Fruit fly (Drosophila melanogaster) whole organism, wandering third instar larva: ENCODE results near the gene CG10650.

ENCODE experiments used
- Abd-B ChIP-seq: fragments of >200 bp; optimal IDR thresholded peaks from 2 replicates; lab custom pipeline; 2017; ENCODE audit warnings: missing biosample characterization, missing genetic modification characterization
- CG32264 ChIP-seq: fragments of 200-800 bp; sonication (Bioruptor generic); optimal IDR thresholded peaks from 2 replicates; lab custom pipeline; 2016; ENCODE audit warnings: missing biosample characterization, missing genetic modification characterization
- CG9705 ChIP-seq: fragments of 200-800 bp; sonication (Bioruptor generic); optimal IDR thresholded peaks from 2 replicates; lab custom pipeline; 2018; ENCODE audit warnings: missing biosample characterization, mild to moderate bottlenecking, missing genetic modification characterization
- CrebA ChIP-seq: fragments of 200-800 bp; sonication (Bioruptor generic); optimal IDR thresholded peaks from 2 replicates; lab custom pipeline; 2016; ENCODE audit warnings: missing biosample characterization, mild to moderate bottlenecking, missing genetic modification characterization, borderline replicate concordance
- Dfd ChIP-seq: fragments of >200 bp; optimal IDR thresholded peaks from 2 replicates; lab custom pipeline; 2017; ENCODE audit warnings: missing biosample characterization, missing genetic modification characterization
- Dif ChIP-seq: fragments of 200-275, 200-300 bp; sonication (Bioruptor generic); optimal IDR thresholded peaks from 2 replicates; lab custom pipeline; 2018; ENCODE audit warnings: missing biosample characterization, missing genetic modification characterization; ENCODE audit not compliant: partially characterized antibody
- GATAd ChIP-seq: sonication (Bioruptor generic); optimal IDR thresholded peaks from 2 replicates; lab custom pipeline; 2016; ENCODE audit warnings: missing biosample characterization, missing genetic modification characterization
- HLH106 ChIP-seq: fragments of 200-800 bp; optimal IDR thresholded peaks from 3 replicates; lab custom pipeline; 2019; ENCODE audit warnings: missing biosample characterization, mild to moderate bottlenecking, missing genetic modification characterization, moderate library complexity
- Hnf4 ChIP-seq: fragments of 200-800 bp; sonication (Bioruptor generic); optimal IDR thresholded peaks from 2 replicates; lab custom pipeline; 2016; ENCODE audit warnings: missing biosample characterization, mild to moderate bottlenecking, missing genetic modification characterization
- Hr78 ChIP-seq: fragments of >200 bp; optimal IDR thresholded peaks from 2 replicates; lab custom pipeline; 2017; ENCODE audit warnings: missing biosample characterization, missing genetic modification characterization
- Hr83 ChIP-seq: fragments of 200-300 bp; sonication (Bioruptor generic); optimal IDR thresholded peaks from 2 replicates; lab custom pipeline; 2016; ENCODE audit warnings: missing biosample characterization, mild to moderate bottlenecking, missing genetic modification characterization, moderate library complexity; ENCODE audit not compliant: poor library complexity, severe bottlenecking
- Jra ChIP-seq: sonication (Bioruptor generic); optimal IDR thresholded peaks from 2 replicates; lab custom pipeline; 2016; ENCODE audit warnings: missing biosample characterization, missing genetic modification characterization
- Mio ChIP-seq: sonication (Bioruptor generic); optimal IDR thresholded peaks from 2 replicates; lab custom pipeline; 2016; ENCODE audit warnings: missing biosample characterization, missing genetic modification characterization
- Myc ChIP-seq: fragments of >200 bp; optimal IDR thresholded peaks from 2 replicates; lab custom pipeline; 2017
- N ChIP-seq: fragments of >200 bp; optimal IDR thresholded peaks from 2 replicates; lab custom pipeline; 2018; ENCODE audit warnings: missing biosample characterization, missing external identifiers, missing genetic modification characterization
- OdsH ChIP-seq: fragments of 200-800 bp; sonication (Bioruptor generic); optimal IDR thresholded peaks from 2 replicates; lab custom pipeline; 2016; ENCODE audit warnings: missing biosample characterization, mild to moderate bottlenecking, missing genetic modification characterization
- Rel ChIP-seq, 2 experiments: fragments of 200-800 bp; sonication (Bioruptor generic) in 1 of 2; optimal IDR thresholded peaks; 2 replicates in 1 of 2; 3 replicates in 1 of 2; lab custom pipeline; 2016 to 2019; ENCODE audit warnings: mild to moderate bottlenecking in 2 of 2, missing biosample characterization in 2 of 2, missing genetic modification characterization in 2 of 2, moderate library complexity in 1 of 2
- Sp1 ChIP-seq: fragments of 200-800 bp; sonication (Bioruptor generic); optimal IDR thresholded peaks from 3 replicates; lab custom pipeline; 2019; ENCODE audit warnings: missing biosample characterization, mild to moderate bottlenecking, missing genetic modification characterization, moderate library complexity
- Vsx2 ChIP-seq: fragments of 200-300, 225-300 bp; sonication (Bioruptor generic); optimal IDR thresholded peaks from 2 replicates; lab custom pipeline; 2018; ENCODE audit warnings: missing biosample characterization, missing genetic modification characterization; ENCODE audit not compliant: partially characterized antibody
- br ChIP-seq: fragments of 200-800 bp; sonication (Bioruptor generic); optimal IDR thresholded peaks from 2 replicates; lab custom pipeline; 2016; ENCODE audit warnings: missing biosample characterization, missing genetic modification characterization
- brk ChIP-seq: fragments of 200-800 bp; sonication (Bioruptor generic); optimal IDR thresholded peaks from 2 replicates; lab custom pipeline; 2016; ENCODE audit warnings: missing biosample characterization, mild to moderate bottlenecking, missing genetic modification characterization
- dl ChIP-seq, 2 experiments: fragments of 175-275, 200-275 bp in 1 of 2; fragments of 200-275 bp in 1 of 2; sonication (Bioruptor generic); optimal IDR thresholded peaks; lab custom pipeline; 2018; ENCODE audit warnings: mild to moderate bottlenecking in 2 of 2, missing biosample characterization in 2 of 2, missing genetic modification characterization in 2 of 2, moderate library complexity in 2 of 2; ENCODE audit not compliant: partially characterized antibody in 2 of 2, insufficient read depth in 1 of 2
- dmrt93B ChIP-seq: fragments of 200-800 bp; sonication (Bioruptor generic); optimal IDR thresholded peaks from 2 replicates; lab custom pipeline; 2018; ENCODE audit warnings: missing biosample characterization, mild to moderate bottlenecking, missing genetic modification characterization
- dsf ChIP-seq: sonication (Bioruptor generic); optimal IDR thresholded peaks from 2 replicates; lab custom pipeline; 2016; ENCODE audit warnings: missing biosample characterization, missing genetic modification characterization, borderline replicate concordance
- ey ChIP-seq: fragments of 200-800 bp; sonication (Bioruptor generic); optimal IDR thresholded peaks from 2 replicates; lab custom pipeline; 2016; ENCODE audit warnings: missing biosample characterization, missing genetic modification characterization
- foxo ChIP-seq, 2 experiments: fragments of 200-800 bp; sonication (Bioruptor generic); optimal IDR thresholded peaks; 2 replicates in 1 of 2; 3 replicates in 1 of 2; lab custom pipeline; 2016 to 2017; ENCODE audit warnings: missing biosample characterization in 2 of 2, missing genetic modification characterization in 2 of 2
- fru ChIP-seq: fragments of 200-800 bp; sonication (Bioruptor generic); optimal IDR thresholded peaks from 3 replicates; lab custom pipeline; 2016; ENCODE audit warnings: missing biosample characterization, mild to moderate bottlenecking, missing genetic modification characterization
- h ChIP-seq: fragments of 200-800 bp; sonication (Bioruptor generic); optimal IDR thresholded peaks from 3 replicates; lab custom pipeline; 2016; ENCODE audit warnings: missing biosample characterization, mild to moderate bottlenecking, missing genetic modification characterization
- jim ChIP-seq: fragments of 175-275, 200-325 bp; sonication (Bioruptor generic); optimal IDR thresholded peaks from 2 replicates; lab custom pipeline; 2016; ENCODE audit warnings: missing biosample characterization, mild to moderate bottlenecking, missing genetic modification characterization
- lola ChIP-seq: fragments of >200 bp; optimal IDR thresholded peaks from 2 replicates; lab custom pipeline; 2017; ENCODE audit warnings: missing biosample characterization, missing genetic modification characterization
- pan ChIP-seq: fragments of >200 bp; optimal IDR thresholded peaks from 2 replicates; lab custom pipeline; 2017
- psq ChIP-seq: fragments of 200-800 bp; sonication (Bioruptor generic); optimal IDR thresholded peaks from 3 replicates; lab custom pipeline; 2017; ENCODE audit warnings: missing biosample characterization, mild to moderate bottlenecking, missing genetic modification characterization, moderate library complexity
- rgr ChIP-seq: fragments of 200-800 bp; sonication (Bioruptor generic); optimal IDR thresholded peaks from 3 replicates; lab custom pipeline; 2016; ENCODE audit warnings: missing biosample characterization, mild to moderate bottlenecking, missing genetic modification characterization
- sage ChIP-seq: fragments of 200-800 bp; sonication (Bioruptor generic); optimal IDR thresholded peaks from 2 replicates; lab custom pipeline; 2016; ENCODE audit warnings: missing biosample characterization, mild to moderate bottlenecking, missing genetic modification characterization
- sv ChIP-seq: fragments of 200-800 bp; sonication (Bioruptor generic); optimal IDR thresholded peaks from 3 replicates; lab custom pipeline; 2016; ENCODE audit warnings: missing biosample characterization, missing genetic modification characterization
- tai ChIP-seq: sonication (Bioruptor generic); optimal IDR thresholded peaks from 2 replicates; lab custom pipeline; 2016; ENCODE audit warnings: missing biosample characterization, missing genetic modification characterization
- usp ChIP-seq: fragments of >200 bp; optimal IDR thresholded peaks from 2 replicates; lab custom pipeline; 2017; ENCODE audit warnings: missing biosample characterization, missing genetic modification characterization
- woc ChIP-seq: sonication (Bioruptor generic); optimal IDR thresholded peaks from 2 replicates; lab custom pipeline; 2016; ENCODE audit warnings: missing biosample characterization, mild to moderate bottlenecking, missing genetic modification characterization

The CG10650 gene

dm6 chr2L:19010566-19010965 lies 14.8 kb upstream of the CG10650 start, which contains the start of gene robl37BC:
TSS of gene robl37BC (plus strand) at chr2L:19010866.
- TF ChIP-seq Rel (GFP tag; optimal IDR thresholded peaks at IDR 0.05; lab: Kevin White, UChicago) (no peak), Rel (tag; optimal IDR thresholded peaks at IDR 0.05; lab: Kevin White, UChicago) (no peak), tai (GFP tag; lab: Kevin White, UChicago) (no peak), Hr83 (GFP tag; lab: Kevin White, UChicago) (no peak), Mio (GFP tag; lab: Kevin White, UChicago) (no peak), CG9705 (GFP tag; lab: Kevin White, UChicago) (no peak)
- TF ChIP-seq, all 38 proteins: peak for 0

dm6 chr2L:19010037-19010436 lies 14.3 kb upstream of the CG10650 start:
- TF ChIP-seq Hr83 (GFP tag; lab: Kevin White, UChicago), result no peak

dm6 chr2L:19009130-19009529 lies 13.4 kb upstream of the CG10650 start, which contains the start of gene RpL30:
TSS of gene RpL30 (minus strand) at chr2L:19009306.
- TF ChIP-seq Sp1 (GFP tag; lab: Kevin White, UChicago) (peak; percentile 92), Mio (GFP tag; lab: Kevin White, UChicago) (peak; percentile 71), Rel (GFP tag; optimal IDR thresholded peaks at IDR 0.05; lab: Kevin White, UChicago) (no peak), Rel (tag; optimal IDR thresholded peaks at IDR 0.05; lab: Kevin White, UChicago) (peak; percentile 78), Vsx2 (no peak), CrebA (no peak), Hr78 (GFP tag; lab: Kevin White, UChicago) (no peak), Dif (GFP tag; lab: Kevin White, UChicago) (peak; percentile 49), dl (GFP tag; optimal IDR thresholded peaks at IDR 0.05; lab: Kevin White, UChicago; ENCODE audit: insufficient read depth in 1 of 2, partially characterized antibody in 2 of 2) (no peak), lola (GFP tag; lab: Kevin White, UChicago) (no peak), brk (GFP tag; lab: Kevin White, UChicago) (no peak), ey (GFP tag; lab: Kevin White, UChicago) (peak; percentile 54), sv (GFP tag; lab: Kevin White, UChicago) (peak; percentile 88), CG9705 (GFP tag; lab: Kevin White, UChicago) (peak; percentile 87), rgr (peak; percentile 94), GATAd (GFP tag; lab: Kevin White, UChicago) (no peak), usp (no peak), jim (GFP tag; lab: Kevin White, UChicago) (no peak), CG32264 (peak; percentile 68), dmrt93B (GFP tag; lab: Kevin White, UChicago) (peak; percentile 87), pan (lab: Kevin White, UChicago) (no peak), OdsH (GFP tag; lab: Kevin White, UChicago) (peak; percentile 82), woc (GFP tag; lab: Kevin White, UChicago) (peak; percentile 51), Dfd (GFP tag; lab: Kevin White, UChicago) (no peak), sage (GFP tag; lab: Kevin White, UChicago) (peak; percentile 33), fru (GFP tag; lab: Kevin White, UChicago) (peak; percentile 81), Hr83 (GFP tag; lab: Kevin White, UChicago) (peak; percentile 85), HLH106 (tag; lab: Kevin White, UChicago) (peak; percentile 78), Hnf4 (GFP tag; lab: Kevin White, UChicago) (peak; percentile 81), N (GFP tag; lab: Kevin White, UChicago) (no peak), h (GFP tag; lab: Kevin White, UChicago) (peak; percentile 90), foxo (GFP tag; optimal IDR thresholded peaks at IDR 0.05; lab: Kevin White, UChicago) (peak; percentile 46 to 79), br (GFP tag; lab: Kevin White, UChicago) (peak; percentile 90), Myc (lab: Kevin White, UChicago) (peak; percentile 97), Jra (peak; percentile 71), psq (GFP tag; lab: Kevin White, UChicago) (peak; percentile 56), Abd-B (GFP tag; lab: Kevin White, UChicago) (no peak), dsf (GFP tag; lab: Kevin White, UChicago) (peak; percentile 22), tai (GFP tag; lab: Kevin White, UChicago) (no peak)
